Fruit fly (Drosophila melanogaster) whole organism, embryonic: ENCODE data around the gene CG14309.

ENCODE experiments used
- BEAF-32 ChIP-seq: fragments of 200-800 bp; sonication (Bioruptor generic); optimal IDR thresholded peaks from 3 replicates; lab custom pipeline; 2017; ENCODE audit warnings: missing biosample characterization, missing genetic modification characterization, mild to moderate bottlenecking, moderate library complexity, missing genetic modification reagents
- CG1024 ChIP-seq: fragments of 200-800 bp; sonication (Bioruptor generic); IDR thresholded peaks from 2 replicates; pipeline ENCODE4 v1.3.6; 2022; ENCODE audit warnings: missing biosample characterization, missing genetic modification characterization
- CG10267 ChIP-seq: fragments of 200-800 bp; sonication (Bioruptor generic); optimal IDR thresholded peaks from 2 replicates; lab custom pipeline; 2018; ENCODE audit warnings: missing biosample characterization, mild to moderate bottlenecking, missing genetic modification characterization, moderate library complexity
- CG10565 ChIP-seq: fragments of 200-800 bp; sonication (Bioruptor generic); optimal IDR thresholded peaks from 3 replicates; lab custom pipeline; 2016; ENCODE audit warnings: missing biosample characterization, mild to moderate bottlenecking, missing genetic modification characterization
- CG11504 ChIP-seq: fragments of 200-800 bp; sonication (Bioruptor generic); optimal IDR thresholded peaks from 3 replicates; lab custom pipeline; 2019; ENCODE audit warnings: missing biosample characterization, mild to moderate bottlenecking, missing genetic modification characterization, moderate library complexity
- CG12391 ChIP-seq: fragments of 200-800 bp; sonication (Bioruptor generic); optimal IDR thresholded peaks from 3 replicates; lab custom pipeline; 2018; ENCODE audit warnings: missing biosample characterization, mild to moderate bottlenecking, missing genetic modification characterization, moderate library complexity
- CG12659 ChIP-seq: fragments of 200-800 bp; sonication (Bioruptor generic); optimal IDR thresholded peaks from 3 replicates; lab custom pipeline; 2017; ENCODE audit warnings: mild to moderate bottlenecking, missing biosample characterization, missing genetic modification reagents, missing genetic modification characterization
- CG12942 ChIP-seq: fragments of 200-800 bp; sonication (Bioruptor generic); optimal IDR thresholded peaks from 3 replicates; lab custom pipeline; 2016; ENCODE audit warnings: missing biosample characterization, missing genetic modification characterization
- CG13775 ChIP-seq: fragments of 200-800 bp; sonication (Bioruptor generic); optimal IDR thresholded peaks from 3 replicates; lab custom pipeline; 2017; ENCODE audit warnings: missing biosample characterization, mild to moderate bottlenecking, missing genetic modification characterization
- CG17568 ChIP-seq: fragments of 200-800 bp; sonication (Bioruptor generic); optimal IDR thresholded peaks from 2 replicates; lab custom pipeline; 2018; ENCODE audit warnings: missing biosample characterization, mild to moderate bottlenecking, missing genetic modification characterization, moderate library complexity
- CG1792 ChIP-seq: fragments of 200-800 bp; sonication (Bioruptor generic); optimal IDR thresholded peaks from 2 replicates; lab custom pipeline; 2016; ENCODE audit warnings: missing biosample characterization, missing genetic modification characterization
- CG18262 ChIP-seq: fragments of 200-800 bp; optimal IDR thresholded peaks from 3 replicates; lab custom pipeline; 2019; ENCODE audit warnings: missing biosample characterization, mild to moderate bottlenecking, missing genetic modification characterization, moderate library complexity
- CG2120 ChIP-seq: fragments of 200-800 bp; sonication (Bioruptor generic); optimal IDR thresholded peaks from 3 replicates; lab custom pipeline; 2016; ENCODE audit warnings: missing biosample characterization, missing genetic modification characterization
- CG30020 ChIP-seq: fragments of 200-800 bp; optimal IDR thresholded peaks from 2 replicates; lab custom pipeline; 2019; ENCODE audit warnings: missing biosample characterization, mild to moderate bottlenecking, missing genetic modification characterization, moderate library complexity
- CG32532 ChIP-seq: fragments of 200-800 bp; sonication (Bioruptor generic); IDR thresholded peaks from 2 replicates; pipeline ENCODE4 v1.3.6; 2022; ENCODE audit warnings: missing biosample characterization, missing genetic modification characterization
- CG32772 ChIP-seq: fragments of 200-800 bp; sonication (Bioruptor generic); IDR thresholded peaks from 2 replicates; pipeline ENCODE4 v1.3.6; 2022; ENCODE audit warnings: missing biosample characterization, missing genetic modification characterization
- CG3847 ChIP-seq: fragments of 200-800 bp; sonication (Bioruptor generic); IDR thresholded peaks from 2 replicates; pipeline ENCODE4 v1.3.6; 2022; ENCODE audit warnings: missing biosample characterization, missing genetic modification characterization
- CG3995 ChIP-seq: fragments of 200-800 bp; sonication (Bioruptor generic); optimal IDR thresholded peaks from 3 replicates; lab custom pipeline; 2016; ENCODE audit warnings: missing biosample characterization, missing genetic modification characterization
- CG6689 ChIP-seq: fragments of 200-800 bp; sonication (Bioruptor generic); IDR thresholded peaks from 2 replicates; pipeline ENCODE4 v1.3.6; 2022; ENCODE audit warnings: missing biosample characterization, missing genetic modification characterization
- CG7357 ChIP-seq: fragments of 200-800 bp; sonication (Bioruptor generic); IDR thresholded peaks from 3 replicates; pipeline ENCODE4 v1.3.6; 2022; ENCODE audit warnings: missing biosample characterization, missing genetic modification characterization
- CG7372 ChIP-seq: fragments of 200-800 bp; sonication (Bioruptor generic); IDR thresholded peaks from 2 replicates; pipeline ENCODE4 v1.3.6; 2022; ENCODE audit warnings: missing biosample characterization, missing genetic modification characterization
- CG8944 ChIP-seq: fragments of 200-800 bp; sonication (Bioruptor generic); optimal IDR thresholded peaks from 3 replicates; lab custom pipeline; 2016; ENCODE audit warnings: missing biosample characterization, missing genetic modification characterization
- CG9215 ChIP-seq: fragments of 200-800 bp; sonication (Bioruptor generic); IDR thresholded peaks from 2 replicates; pipeline ENCODE4 v1.3.6; 2022; ENCODE audit warnings: missing biosample characterization, missing genetic modification characterization
- CG9437 ChIP-seq: fragments of 200-800 bp; sonication (Bioruptor generic); optimal IDR thresholded peaks from 2 replicates; lab custom pipeline; 2018; ENCODE audit warnings: missing biosample characterization, mild to moderate bottlenecking, missing genetic modification characterization
- CG9727 ChIP-seq: fragments of 200-800 bp; sonication (Bioruptor generic); optimal IDR thresholded peaks from 3 replicates; lab custom pipeline; 2017; ENCODE audit warnings: missing biosample characterization, mild to moderate bottlenecking, missing genetic modification characterization
- CHES-1-like ChIP-seq: fragments of 200-800 bp; sonication (Bioruptor generic); optimal IDR thresholded peaks from 2 replicates; lab custom pipeline; 2016; ENCODE audit warnings: missing biosample characterization, missing genetic modification characterization
- E2f1 ChIP-seq: fragments of 200-800 bp; sonication (Bioruptor generic); IDR thresholded peaks from 2 replicates; pipeline ENCODE4 v1.3.6; 2022; ENCODE audit warnings: missing biosample characterization, missing genetic modification characterization
- Hr78 ChIP-seq, 2 experiments: fragments of 200-800 bp in 1 of 2; fragments of >200 bp in 1 of 2; sonication (Bioruptor generic) in 1 of 2; optimal IDR thresholded peaks; 2 replicates each; lab custom pipeline; 2017 to 2019; ENCODE audit warnings: missing biosample characterization in 2 of 2, missing genetic modification characterization in 2 of 2, mild to moderate bottlenecking in 1 of 2, moderate library complexity in 1 of 2
- NC2β ChIP-seq: fragments of 200-800 bp; sonication (Bioruptor generic); optimal IDR thresholded peaks from 2 replicates; lab custom pipeline; 2016; ENCODE audit warnings: missing biosample characterization, missing genetic modification characterization
- NfI ChIP-seq: fragments of 200-800 bp; sonication (Bioruptor generic); optimal IDR thresholded peaks from 3 replicates; lab custom pipeline; 2018; ENCODE audit warnings: missing biosample characterization, mild to moderate bottlenecking, missing genetic modification characterization, moderate library complexity
- Rx ChIP-seq: fragments of 200-800 bp; sonication (Bioruptor generic); IDR thresholded peaks from 2 replicates; pipeline ENCODE4 v1.3.6; 2022; ENCODE audit warnings: missing biosample characterization, missing genetic modification characterization
- Six4 ChIP-seq: fragments of 200-800 bp; sonication (Bioruptor generic); optimal IDR thresholded peaks from 2 replicates; lab custom pipeline; 2016; ENCODE audit warnings: missing biosample characterization, missing genetic modification characterization
- Trl ChIP-seq, 3 experiments: fragments of >200 bp in 2 of 3; fragments of 200-800 bp in 1 of 3; sonication (Bioruptor generic) in 1 of 3; optimal IDR thresholded peaks; 2 replicates in 1 of 3; 3 replicates in 2 of 3; lab custom pipeline; 2016 to 2017; ENCODE audit warnings: missing biosample characterization in 1 of 3, missing genetic modification characterization in 1 of 3
- Xbp1 ChIP-seq: fragments of 200-800 bp; sonication (Bioruptor generic); optimal IDR thresholded peaks from 3 replicates; lab custom pipeline; 2016; ENCODE audit warnings: missing biosample characterization, mild to moderate bottlenecking, missing genetic modification characterization
- YL-1 ChIP-seq: fragments of 200-800 bp; sonication (Bioruptor generic); optimal IDR thresholded peaks from 3 replicates; lab custom pipeline; 2017; ENCODE audit warnings: missing biosample characterization, mild to moderate bottlenecking, missing genetic modification characterization
- chn ChIP-seq: fragments of 200-800 bp; sonication (Bioruptor generic); optimal IDR thresholded peaks from 2 replicates; lab custom pipeline; 2016; ENCODE audit warnings: missing biosample characterization, missing genetic modification characterization
- en ChIP-seq: fragments of 200-800 bp; sonication (Bioruptor generic); optimal IDR thresholded peaks from 2 replicates; lab custom pipeline; 2016; ENCODE audit warnings: missing biosample characterization, missing genetic modification characterization
- fd3F ChIP-seq: fragments of 200-800 bp; sonication (Bioruptor generic); optimal IDR thresholded peaks from 2 replicates; lab custom pipeline; 2018; ENCODE audit warnings: missing biosample characterization, mild to moderate bottlenecking, missing genetic modification characterization, moderate library complexity
- fd96Cb ChIP-seq: fragments of 200-800 bp; sonication (Bioruptor generic); optimal IDR thresholded peaks from 2 replicates; lab custom pipeline; 2018; ENCODE audit warnings: missing biosample characterization, mild to moderate bottlenecking, missing genetic modification characterization, moderate library complexity
- gem ChIP-seq: fragments of 200-800 bp; sonication (Bioruptor generic); optimal IDR thresholded peaks from 2 replicates; lab custom pipeline; 2019; ENCODE audit warnings: missing biosample characterization, mild to moderate bottlenecking, missing genetic modification characterization, moderate library complexity
- jumu ChIP-seq: fragments of 200-800 bp; sonication (Bioruptor generic); optimal IDR thresholded peaks from 3 replicates; lab custom pipeline; 2016; ENCODE audit warnings: missing biosample characterization, missing genetic modification characterization
- lilli ChIP-seq: fragments of 200-800 bp; sonication (Bioruptor generic); optimal IDR thresholded peaks from 3 replicates; lab custom pipeline; 2016; ENCODE audit warnings: missing biosample characterization, missing genetic modification characterization
- luna ChIP-seq: fragments of 200-800 bp; sonication (Bioruptor generic); optimal IDR thresholded peaks from 2 replicates; lab custom pipeline; 2016; ENCODE audit warnings: missing biosample characterization, missing genetic modification characterization
- nerfin-1 ChIP-seq: fragments of 200-800 bp; sonication (Bioruptor generic); optimal IDR thresholded peaks from 3 replicates; lab custom pipeline; 2019; ENCODE audit warnings: missing biosample characterization, mild to moderate bottlenecking, missing genetic modification characterization, moderate library complexity
- scrt ChIP-seq: fragments of 200-800 bp; sonication (Bioruptor generic); optimal IDR thresholded peaks from 2 replicates; lab custom pipeline; 2018; ENCODE audit warnings: missing biosample characterization, mild to moderate bottlenecking, missing genetic modification characterization, moderate library complexity
- shn ChIP-seq: fragments of 200-800 bp; sonication (Bioruptor generic); optimal IDR thresholded peaks from 3 replicates; lab custom pipeline; 2016; ENCODE audit warnings: missing biosample characterization, missing genetic modification characterization
- slp2 ChIP-seq: fragments of 200-800 bp; sonication (Bioruptor generic); optimal IDR thresholded peaks from 2 replicates; lab custom pipeline; 2016; ENCODE audit warnings: missing biosample characterization, missing genetic modification characterization
- tin ChIP-seq: fragments of 200-800 bp; sonication (Bioruptor generic); optimal IDR thresholded peaks from 3 replicates; lab custom pipeline; 2016; ENCODE audit warnings: missing biosample characterization, missing genetic modification characterization

Gene CG14309

DNA sequence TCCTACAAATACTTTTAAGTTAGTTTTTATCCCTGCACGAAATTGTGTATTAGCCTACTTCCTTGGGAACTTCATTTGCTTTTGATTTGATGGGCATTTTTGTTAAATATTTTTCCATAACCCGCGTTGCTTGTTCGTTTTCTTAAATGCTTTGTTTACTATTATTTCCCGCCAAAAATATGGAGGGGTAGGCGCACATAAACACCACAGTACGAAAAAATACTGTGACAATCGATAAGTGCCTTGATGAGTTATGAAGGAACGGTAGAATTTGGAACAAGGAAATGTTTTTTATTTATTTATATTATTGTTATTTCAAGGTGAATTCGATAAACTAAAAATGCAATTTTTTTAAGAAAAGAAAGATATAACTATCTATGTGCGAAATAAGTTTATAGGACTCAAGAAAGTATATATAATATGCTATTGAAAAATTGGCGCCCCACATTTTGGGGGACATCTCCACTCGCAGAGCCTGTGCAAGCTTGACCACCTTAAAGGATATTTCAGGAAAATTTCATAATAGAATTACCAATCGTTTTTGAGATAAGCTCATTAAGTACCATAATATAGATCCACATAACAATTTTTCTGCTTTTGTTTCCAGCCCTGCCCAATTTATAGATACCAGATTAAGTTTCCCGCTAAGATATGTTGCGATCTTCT lies 18.8 kb downstream of the CG14309 start, which contains the start of the genes WRNexo and Nup43 (continued):
- TF ChIP-seq CG17568, result no peak
- peak; percentile 31 for TF ChIP-seq jumu
- TF ChIP-seq Six4 (GFP tag; lab: Kevin White, UChicago), result peak; percentile 6
- TF ChIP-seq CG12659 (GFP tag; lab: Kevin White, UChicago), result peak; percentile 53
- peak; percentile 61 for TF ChIP-seq gem
- peak; percentile 17 for TF ChIP-seq shn
- TF ChIP-seq NC2β (GFP tag; lab: Kevin White, UChicago), result peak; percentile 0
- TF ChIP-seq CG2120 (GFP tag; lab: Kevin White, UChicago), result peak; percentile 55
- TF ChIP-seq CG1792 (GFP tag; lab: Kevin White, UChicago), result peak; percentile 9
- TF ChIP-seq slp2 (GFP tag; lab: Kevin White, UChicago), result peak; percentile 43
- peak; percentile 42 for TF ChIP-seq CG8944 (GFP tag; lab: Kevin White, UChicago)
- peak; percentile 34; the same call in 1 of the 2 replicates for TF ChIP-seq CG32772 (GFP tag; lab: Robert Waterston, UW)
- TF ChIP-seq E2f1 (GFP tag; lab: Robert Waterston, UW), result peak; percentile 75
- peak; percentile 28 for TF ChIP-seq CG12942 (GFP tag; lab: Kevin White, UChicago)
- no peak for TF ChIP-seq luna (GFP tag; lab: Kevin White, UChicago)
- peak; percentile 22 for TF ChIP-seq NfI (GFP tag; lab: Kevin White, UChicago)
- TF ChIP-seq CG32532 (GFP tag; lab: Robert Waterston, UW), result peak; percentile 59
- TF ChIP-seq CG7357 (GFP tag; lab: Robert Waterston, UW), result 0 out of 3 replicates have a peak, but pooled peaks have one; percentile 23
- TF ChIP-seq chn (GFP tag; lab: Kevin White, UChicago), result peak; percentile 33
- TF ChIP-seq CG6689, result peak; percentile 30; the same call in 1 of the 2 replicates
- TF ChIP-seq CG3847 (GFP tag; lab: Robert Waterston, UW), result peak; percentile 57
- TF ChIP-seq CG13775 (GFP tag; lab: Kevin White, UChicago), result peak; percentile 67
- peak; percentile 40 for TF ChIP-seq Xbp1 (GFP tag; lab: Kevin White, UChicago)
- no peak for TF ChIP-seq CG10565 (GFP tag; lab: Kevin White, UChicago)
- no peak for TF ChIP-seq scrt
- TF ChIP-seq Hr78 (GFP tag; optimal IDR thresholded peaks at IDR 0.05; lab: Kevin White, UChicago), result no peak
- peak; percentile 19 for TF ChIP-seq CG9727 (GFP tag; lab: Kevin White, UChicago)
- TF ChIP-seq CHES-1-like (GFP tag; lab: Kevin White, UChicago), result peak; percentile 41
- TF ChIP-seq Trl (optimal IDR thresholded peaks at IDR 0.05; lab: Kevin White, UChicago), result no peak
- no peak for TF ChIP-seq Trl (GFP tag; optimal IDR thresholded peaks at IDR 0.05; lab: Kevin White, UChicago)
- peak; percentile 40 for TF ChIP-seq fd96Cb (tag; lab: Kevin White, UChicago)
- peak; percentile 34 for TF ChIP-seq CG9437 (GFP tag; lab: Kevin White, UChicago)
- peak; percentile 61 for TF ChIP-seq CG11504
- peak; percentile 35 for TF ChIP-seq CG18262
- TF ChIP-seq CG10267, result peak; percentile 31
- TF ChIP-seq CG7372, result 0 out of 2 replicates have a peak, but pooled peaks have one; percentile 32
- peak; percentile 23 for TF ChIP-seq YL-1 (GFP tag; lab: Kevin White, UChicago)
- no peak for TF ChIP-seq en
- TF ChIP-seq CG30020, result peak; percentile 72
- peak; percentile 42 for TF ChIP-seq tin
- peak; percentile 56 for TF ChIP-seq lilli (GFP tag; lab: Kevin White, UChicago)
- peak; percentile 37 for TF ChIP-seq BEAF-32 (GFP tag; lab: Kevin White, UChicago)
- TF ChIP-seq Rx (GFP tag; lab: Robert Waterston, UW), result 0 out of 2 replicates have a peak, but pooled peaks have one; percentile 20
- TF ChIP-seq CG3995, result peak; percentile 28
- peak; percentile 44 for TF ChIP-seq CG12391
- 0 out of 2 replicates have a peak, but pooled peaks have one; percentile 24 for TF ChIP-seq CG1024 (GFP tag; lab: Robert Waterston, UW)
- TF ChIP-seq CG9215, result 0 out of 2 replicates have a peak, but pooled peaks have one; percentile 10
- peak; percentile 14 for TF ChIP-seq nerfin-1
- peak; percentile 24 for TF ChIP-seq fd3F (GFP tag; lab: Kevin White, UChicago)
